Fruit fly (Drosophila melanogaster) whole organism, embryonic: ENCODE data around the gene Cpr73D.

ENCODE experiments used
- B-H1 ChIP-seq: fragments of 200-800 bp; sonication (Bioruptor generic); IDR thresholded peaks from 3 replicates; pipeline ENCODE4 v1.3.6; 2022; ENCODE audit warnings: missing biosample characterization, missing genetic modification characterization
- Bgb ChIP-seq: fragments of 200-800 bp; sonication (Bioruptor generic); IDR thresholded peaks from 2 replicates; pipeline ENCODE4 v1.3.6; 2022; ENCODE audit warnings: missing biosample characterization, missing genetic modification characterization; ENCODE audit not compliant: partially characterized antibody
- C15 ChIP-seq: fragments of 200-800 bp; sonication (Bioruptor generic); IDR thresholded peaks from 3 replicates; pipeline ENCODE4 v1.3.6; 2022; ENCODE audit warnings: missing biosample characterization, missing genetic modification characterization
- CG1024 ChIP-seq: fragments of 200-800 bp; sonication (Bioruptor generic); IDR thresholded peaks from 2 replicates; pipeline ENCODE4 v1.3.6; 2022; ENCODE audit warnings: missing biosample characterization, missing genetic modification characterization
- CG10274 ChIP-seq: fragments of 200-800 bp; sonication (Bioruptor generic); optimal IDR thresholded peaks from 3 replicates; lab custom pipeline; 2017; ENCODE audit warnings: missing biosample characterization, mild to moderate bottlenecking, missing genetic modification characterization
- CG11504 ChIP-seq: fragments of 200-800 bp; sonication (Bioruptor generic); optimal IDR thresholded peaks from 3 replicates; lab custom pipeline; 2019; ENCODE audit warnings: missing biosample characterization, mild to moderate bottlenecking, missing genetic modification characterization, moderate library complexity
- CG12769 ChIP-seq: fragments of 200-800 bp; sonication (Bioruptor generic); optimal IDR thresholded peaks from 2 replicates; lab custom pipeline; 2019; ENCODE audit warnings: missing biosample characterization, mild to moderate bottlenecking, missing genetic modification characterization, moderate library complexity
- CG12942 ChIP-seq: fragments of 200-800 bp; sonication (Bioruptor generic); optimal IDR thresholded peaks from 3 replicates; lab custom pipeline; 2016; ENCODE audit warnings: missing biosample characterization, missing genetic modification characterization
- CG13123 ChIP-seq: fragments of 200-800 bp; sonication (Bioruptor generic); optimal IDR thresholded peaks from 2 replicates; lab custom pipeline; 2016; ENCODE audit warnings: missing biosample characterization, missing genetic modification characterization
- CG13287 ChIP-seq: fragments of 200-800 bp; sonication (Bioruptor generic); IDR thresholded peaks from 2 replicates; pipeline ENCODE4 v1.3.6; 2022; ENCODE audit warnings: missing biosample characterization, missing genetic modification characterization; ENCODE audit not compliant: partially characterized antibody
- CG15269 ChIP-seq: fragments of 200-800 bp; sonication (Bioruptor generic); optimal IDR thresholded peaks from 2 replicates; lab custom pipeline; 2018; ENCODE audit warnings: missing biosample characterization, mild to moderate bottlenecking, missing genetic modification characterization, moderate library complexity
- CG1529 ChIP-seq: fragments of 200-800 bp; sonication (Bioruptor generic); optimal IDR thresholded peaks from 3 replicates; lab custom pipeline; 2018; ENCODE audit warnings: missing biosample characterization, missing genetic modification characterization
- CG15696 ChIP-seq: fragments of 200-800 bp; sonication (Bioruptor generic); optimal IDR thresholded peaks from 2 replicates; lab custom pipeline; 2019; ENCODE audit warnings: missing biosample characterization, mild to moderate bottlenecking, missing genetic modification characterization, moderate library complexity
- CG1647 ChIP-seq: fragments of 200-800 bp; sonication (Bioruptor generic); optimal IDR thresholded peaks from 3 replicates; lab custom pipeline; 2016; ENCODE audit warnings: missing biosample characterization, missing genetic modification characterization
- CG2678 ChIP-seq: fragments of 200-800 bp; sonication (Bioruptor generic); optimal IDR thresholded peaks from 3 replicates; lab custom pipeline; 2019; ENCODE audit warnings: missing biosample characterization, mild to moderate bottlenecking, missing genetic modification characterization, moderate library complexity
- CG34422 ChIP-seq: fragments of 200-800 bp; sonication (Bioruptor generic); IDR thresholded peaks from 3 replicates; pipeline ENCODE4 v1.3.6; 2022; ENCODE audit warnings: missing biosample characterization, missing genetic modification characterization
- CG4282 ChIP-seq: fragments of 200-800 bp; sonication (Bioruptor generic); optimal IDR thresholded peaks from 2 replicates; lab custom pipeline; 2016; ENCODE audit warnings: missing biosample characterization, missing genetic modification characterization
- CG4730 ChIP-seq: fragments of 200-800 bp; sonication (Bioruptor generic); IDR thresholded peaks from 2 replicates; pipeline ENCODE4 v1.3.6; 2022; ENCODE audit warnings: missing biosample characterization, missing genetic modification characterization
- CG6765 ChIP-seq: fragments of 200-800 bp; sonication (Bioruptor generic); optimal IDR thresholded peaks from 3 replicates; lab custom pipeline; 2017; ENCODE audit warnings: missing biosample characterization, mild to moderate bottlenecking, missing genetic modification characterization
- Dll ChIP-seq: fragments of 200-800 bp; sonication (Bioruptor generic); IDR thresholded peaks from 4 replicates; pipeline ENCODE4 v1.3.6; 2022; ENCODE audit warnings: missing biosample characterization, missing genetic modification characterization; ENCODE audit not compliant: partially characterized antibody
- Doc2 ChIP-seq: fragments of 200-800 bp; sonication (Bioruptor generic); IDR thresholded peaks from 2 replicates; pipeline ENCODE4 v1.3.6; 2022; ENCODE audit warnings: missing biosample characterization, missing genetic modification characterization
- ERR ChIP-seq: fragments of 200-800 bp; sonication (Bioruptor generic); optimal IDR thresholded peaks from 2 replicates; lab custom pipeline; 2016; ENCODE audit warnings: missing biosample characterization, missing genetic modification characterization
- Hmr ChIP-seq: fragments of 200-800 bp; sonication (Bioruptor generic); optimal IDR thresholded peaks from 3 replicates; lab custom pipeline; 2017; ENCODE audit warnings: mild to moderate bottlenecking, missing biosample characterization, missing genetic modification reagents, missing genetic modification characterization
- Med ChIP-seq: fragments of 200-800 bp; sonication (Bioruptor generic); peaks from one replicate; lab custom pipeline; 2016; ENCODE audit warnings: missing biosample characterization, missing genetic modification characterization, mild to moderate bottlenecking, inconsistent platforms, moderate library complexity
- Mes4 ChIP-seq: fragments of 200-800 bp; sonication (Bioruptor generic); optimal IDR thresholded peaks from 2 replicates; lab custom pipeline; 2016; ENCODE audit warnings: missing biosample characterization, missing genetic modification characterization
- Mrtf ChIP-seq: fragments of 200-800 bp; sonication (Bioruptor generic); IDR thresholded peaks from 3 replicates; pipeline ENCODE4 v1.3.6; 2022; ENCODE audit warnings: missing biosample characterization, missing genetic modification characterization
- NC2α ChIP-seq: fragments of 200-800 bp; sonication (Bioruptor generic); optimal IDR thresholded peaks from 2 replicates; lab custom pipeline; 2016; ENCODE audit warnings: missing biosample characterization, missing genetic modification characterization
- Nf-YC ChIP-seq: fragments of 200-800 bp; optimal IDR thresholded peaks from 3 replicates; lab custom pipeline; 2019; ENCODE audit warnings: missing biosample characterization, mild to moderate bottlenecking, missing genetic modification characterization, moderate library complexity
- Pdp1 ChIP-seq, 2 experiments: fragments of 200-800 bp; sonication (Bioruptor generic); optimal IDR thresholded peaks; 3 replicates each; lab custom pipeline; 2016; ENCODE audit warnings: missing biosample characterization in 2 of 2, missing genetic modification characterization in 2 of 2, mild to moderate bottlenecking in 1 of 2, moderate library complexity in 1 of 2
- Ptx1 ChIP-seq: fragments of 200-800 bp; sonication (Bioruptor generic); IDR thresholded peaks from 2 replicates; pipeline ENCODE4 v1.3.6; 2022; ENCODE audit warnings: missing biosample characterization, missing genetic modification characterization
- Ravus ChIP-seq: fragments of 200-800 bp; sonication (Bioruptor generic); IDR thresholded peaks from 2 replicates; pipeline ENCODE4 v1.3.6; 2022; ENCODE audit warnings: missing biosample characterization, missing genetic modification characterization
- Usf ChIP-seq: fragments of 200-800 bp; sonication (Bioruptor generic); optimal IDR thresholded peaks from 2 replicates; lab custom pipeline; 2017; ENCODE audit warnings: missing genotype, missing biosample characterization, missing genetic modification characterization
- abd-A ChIP-seq: fragments of 200-800 bp; sonication (Bioruptor generic); optimal IDR thresholded peaks from 3 replicates; lab custom pipeline; 2019; ENCODE audit warnings: missing biosample characterization, mild to moderate bottlenecking, missing genetic modification characterization, moderate library complexity
- ato ChIP-seq: fragments of 200-800 bp; sonication (Bioruptor generic); IDR thresholded peaks from 2 replicates; pipeline ENCODE4 v1.3.6; 2022; ENCODE audit warnings: missing biosample characterization, missing genetic modification characterization; ENCODE audit not compliant: partially characterized antibody
- chif ChIP-seq, 2 experiments: fragments of 200-800 bp; sonication (Bioruptor generic); optimal IDR thresholded peaks; 3 replicates each; lab custom pipeline; 2016; ENCODE audit warnings: missing biosample characterization in 2 of 2, missing genetic modification characterization in 2 of 2
- chn ChIP-seq: fragments of 200-800 bp; sonication (Bioruptor generic); optimal IDR thresholded peaks from 2 replicates; lab custom pipeline; 2016; ENCODE audit warnings: missing biosample characterization, missing genetic modification characterization
- ham ChIP-seq: fragments of 200-800 bp; sonication (Bioruptor generic); IDR thresholded peaks from 2 replicates; pipeline ENCODE4 v1.3.6; 2022; ENCODE audit warnings: missing biosample characterization, missing genetic modification characterization
- inv ChIP-seq: fragments of 200-800 bp; sonication (Bioruptor generic); IDR thresholded peaks from 2 replicates; pipeline ENCODE4 v1.3.6; 2022; ENCODE audit warnings: missing biosample characterization, missing genetic modification characterization; ENCODE audit not compliant: partially characterized antibody
- lab ChIP-seq: fragments of 200-800 bp; sonication (Bioruptor generic); optimal IDR thresholded peaks from 3 replicates; lab custom pipeline; 2017; ENCODE audit warnings: missing biosample characterization, missing genetic modification characterization, mild to moderate bottlenecking, moderate library complexity, missing genetic modification reagents
- otp ChIP-seq: fragments of 200-800 bp; sonication (Bioruptor generic); IDR thresholded peaks from 3 replicates; pipeline ENCODE4, ENCODE4 v1.3.6; 2022; ENCODE audit warnings: missing biosample characterization, missing genetic modification characterization
- pan ChIP-seq, 4 experiments: fragments of >200 bp in 3 of 4; fragments of 200-800 bp in 1 of 4; sonication (Bioruptor generic) in 1 of 4; optimal IDR thresholded peaks in 3 of 4; IDR thresholded peaks in 1 of 4; 2 replicates each; pipeline versions ENCODE4 v1.3.6 to Lab custom; 2017 to 2022; ENCODE audit warnings: missing biosample characterization in 2 of 4, missing genetic modification characterization in 2 of 4, mixed read lengths in 1 of 4
- pfk ChIP-seq: fragments of 200-800 bp; sonication (Bioruptor generic); optimal IDR thresholded peaks from 2 replicates; lab custom pipeline; 2018; ENCODE audit warnings: missing biosample characterization, mild to moderate bottlenecking, missing genetic modification characterization, moderate library complexity
- prd ChIP-seq, 3 experiments: fragments of >200 bp in 2 of 3; fragments of 200-800 bp in 1 of 3; sonication (Bioruptor generic) in 1 of 3; optimal IDR thresholded peaks in 2 of 3; IDR thresholded peaks in 1 of 3; 2 replicates in 2 of 3; 3 replicates in 1 of 3; pipeline versions ENCODE4 v1.3.6 to Lab custom; 2017 to 2022; ENCODE audit warnings: missing biosample characterization in 1 of 3, missing genetic modification characterization in 1 of 3
- sug ChIP-seq: fragments of 200-800 bp; optimal IDR thresholded peaks from 2 replicates; lab custom pipeline; 2019; ENCODE audit warnings: missing biosample characterization, mild to moderate bottlenecking, missing genetic modification characterization, moderate library complexity
- trh ChIP-seq: fragments of 200-800 bp; sonication (Bioruptor generic); optimal IDR thresholded peaks from 2 replicates; lab custom pipeline; 2016; ENCODE audit warnings: missing biosample characterization, missing genetic modification characterization
- unpg ChIP-seq: fragments of 200-800 bp; sonication (Bioruptor generic); optimal IDR thresholded peaks from 3 replicates; lab custom pipeline; 2018; ENCODE audit warnings: missing biosample characterization, mild to moderate bottlenecking, missing genetic modification characterization, moderate library complexity
- vfl ChIP-seq: fragments of 200-800 bp; sonication (Bioruptor generic); optimal IDR thresholded peaks from 2 replicates; lab custom pipeline; 2016; ENCODE audit warnings: missing biosample characterization, missing genetic modification characterization
- z ChIP-seq: fragments of 200-800 bp; sonication (Bioruptor generic); IDR thresholded peaks from 3 replicates; pipeline ENCODE4 v1.3.6; 2022; ENCODE audit warnings: missing biosample characterization, missing genetic modification characterization

Cpr73D gene

dm6 chr3L:16955219-16956002 lies 2.1 kb downstream of the Cpr73D start (continued):
- TF ChIP-seq NC2α (GFP tag; lab: Kevin White, UChicago) (no peak), Mrtf (GFP tag; lab: Robert Waterston, UW) (no peak), B-H1 (GFP tag; lab: Robert Waterston, UW) (no peak), CG4282 (no peak), chn (GFP tag; lab: Kevin White, UChicago) (peak; percentile 25), sug (peak; percentile 28), Usf (GFP tag; lab: Kevin White, UChicago) (no peak), ham (GFP tag; lab: Robert Waterston, UW) (no peak), Bgb (peak; percentile 97), CG1024 (GFP tag; lab: Robert Waterston, UW) (no peak), Hmr (GFP tag; lab: Kevin White, UChicago) (peak; percentile 62), CG2678 (tag; lab: Kevin White, UChicago) (peak; percentile 5), Doc2 (no peak), vfl (no peak), CG12942 (GFP tag; lab: Kevin White, UChicago) (peak; percentile 5), Med (GFP tag; lab: Kevin White, UChicago) (peak; percentile 93), C15 (GFP tag; lab: Robert Waterston, UW) (no peak), Ravus (GFP tag; lab: Robert Waterston, UW) (no peak), CG13123 (GFP tag; lab: Kevin White, UChicago) (no peak), otp (GFP tag; lab: Robert Waterston, UW) (no peak), trh (GFP tag; lab: Kevin White, UChicago) (no peak), CG1647 (no peak), Nf-YC (tag; lab: Kevin White, UChicago) (peak; percentile 46), CG1529 (GFP tag; lab: Kevin White, UChicago) (no peak), CG34422 (no peak), z (GFP tag; lab: Robert Waterston, UW) (no peak), pfk (no peak), pan (optimal IDR thresholded peaks at IDR 0.05; lab: Kevin White, UChicago) (no peak), pan (GFP tag; optimal IDR thresholded peaks at IDR 0.05 in 1 of 2, IDR thresholded peaks at IDR 0.05 in 1 of 2) (no peak), Dll (GFP tag; lab: Robert Waterston, UW) (peak; percentile 88), abd-A (tag; lab: Kevin White, UChicago) (no peak), Mes4 (GFP tag; lab: Kevin White, UChicago) (peak; percentile 9), CG11504 (peak; percentile 41), unpg (GFP tag; lab: Kevin White, UChicago) (peak; percentile 19), CG12769 (tag; lab: Kevin White, UChicago) (peak; percentile 45), CG6765 (GFP tag; lab: Kevin White, UChicago) (no peak), chif (GFP tag; optimal IDR thresholded peaks at IDR 0.05; lab: Kevin White, UChicago) (peak in 1 of 2 experiments; percentile 14), inv (GFP tag; lab: Robert Waterston, UW) (peak; percentile 83), prd (optimal IDR thresholded peaks at IDR 0.05; lab: Kevin White, UChicago) (no peak), prd (GFP tag; IDR thresholded peaks at IDR 0.05; lab: Robert Waterston, UW) (no peak), lab (GFP tag; lab: Kevin White, UChicago) (peak; percentile 32), Pdp1 (GFP tag; optimal IDR thresholded peaks at IDR 0.05; lab: Kevin White, UChicago) (peak in 1 of 2 experiments; percentile 92), CG15269 (tag; lab: Kevin White, UChicago) (peak; percentile 31), ato (GFP tag; lab: Robert Waterston, UW) (peak; percentile 81), ERR (GFP tag; lab: Kevin White, UChicago) (peak; percentile 48), CG10274 (GFP tag; lab: Kevin White, UChicago) (no peak), CG4730 (GFP tag; lab: Robert Waterston, UW) (no peak), Ptx1 (GFP tag; lab: Robert Waterston, UW) (no peak), CG13287 (GFP tag; lab: Robert Waterston, UW) (peak; percentile 96), CG15696 (tag; lab: Kevin White, UChicago) (no peak)
